Worm (Caenorhabditis elegans) whole organism, young adult: ENCODE measurements around the gene srd-50.
"Not testable (repeated sequence)": the region's sequence is repeated elsewhere in the genome, so short reads cannot be mapped to it uniquely, and the experiment has no call there.

Experiments
- B0035.1 ChIP-seq: sonication (generic microtip); optimal IDR thresholded peaks from 2 replicates; lab custom pipeline; 2016; ENCODE audit warnings: missing genetic modification characterization, mild to moderate bottlenecking, missing compliant biosample characterization, missing genotype, missing genetic modification reagents
- C06A6.2 ChIP-seq: fragments of 200-800 bp; sonication (Bioruptor generic); conservative IDR thresholded peaks from 2 replicates; pipeline ENCODE4 v1.3.6; 2022; ENCODE audit warnings: missing genetic modification characterization, missing compliant biosample characterization
- F23B12.7 ChIP-seq: sonication (generic microtip); optimal IDR thresholded peaks from 2 replicates; lab custom pipeline; 2017; ENCODE audit warnings: missing genetic modification characterization, mild to moderate bottlenecking, missing compliant biosample characterization, antibody characterized with exemption, moderate library complexity; ENCODE audit not compliant: insufficient read depth
- F52B5.7 ChIP-seq: sonication (generic microtip); optimal IDR thresholded peaks from 2 replicates; lab custom pipeline; 2016; ENCODE audit warnings: mild to moderate bottlenecking, missing genetic modification characterization, missing compliant biosample characterization
- T07F8.4 ChIP-seq: sonication (generic microtip); optimal IDR thresholded peaks from 2 replicates; lab custom pipeline; 2016; ENCODE audit warnings: mild to moderate bottlenecking, missing genetic modification characterization, moderate library complexity, missing compliant biosample characterization
- ZK185.1 ChIP-seq: sonication (generic microtip); optimal IDR thresholded peaks from 2 replicates; lab custom pipeline; 2016; ENCODE audit warnings: mild to moderate bottlenecking, missing genetic modification characterization, missing compliant biosample characterization; ENCODE audit not compliant: poor library complexity, severe bottlenecking
- aptf-3 ChIP-seq: fragments of 200-800 bp; sonication (Bioruptor generic); IDR thresholded peaks from 2 replicates; pipeline ENCODE4 v1.3.6; 2022; ENCODE audit warnings: missing genetic modification characterization, missing compliant biosample characterization
- atf-7 ChIP-seq: sonication (generic microtip); optimal IDR thresholded peaks from 2 replicates; lab custom pipeline; 2017; ENCODE audit warnings: mild to moderate bottlenecking, missing genetic modification characterization, missing compliant biosample characterization
- attf-5 ChIP-seq: fragments of 200-800 bp; sonication (Bioruptor generic); optimal IDR thresholded peaks from 2 replicates; lab custom pipeline; 2018; ENCODE audit warnings: mild to moderate bottlenecking, missing genetic modification characterization, missing compliant biosample characterization
- attf-6 ChIP-seq: fragments of 200-800 bp; sonication (Bioruptor generic); IDR thresholded peaks from 2 replicates; pipeline ENCODE4 v1.3.6; 2022; ENCODE audit warnings: missing genetic modification reagents, missing genetic modification characterization, missing compliant biosample characterization
- bed-2 ChIP-seq: fragments of 200-800 bp; sonication (Bioruptor generic); IDR thresholded peaks from 2 replicates; pipeline ENCODE4 v1.3.6; 2022; ENCODE audit warnings: missing genetic modification reagents, missing genetic modification characterization, missing compliant biosample characterization
- ccch-3 ChIP-seq: fragments of 200-800 bp; sonication (Bioruptor generic); optimal IDR thresholded peaks from 2 replicates; lab custom pipeline; 2018; ENCODE audit warnings: mild to moderate bottlenecking, missing genetic modification characterization, missing compliant biosample characterization
- cebp-1 ChIP-seq, 2 experiments: fragments of 200-800 bp in 1 of 2; sonication (Bioruptor generic) in 1 of 2; sonication (generic microtip) in 1 of 2; IDR thresholded peaks in 1 of 2; optimal IDR thresholded peaks in 1 of 2; 2 replicates each; pipeline versions ENCODE4 v1.3.6 to Lab custom; 2017 to 2022; ENCODE audit warnings: missing compliant biosample characterization in 2 of 2, missing genetic modification characterization in 2 of 2, mild to moderate bottlenecking in 1 of 2, missing genetic modification reagents in 1 of 2, moderate library complexity in 1 of 2
- ceh-79 ChIP-seq: sonication (generic microtip); optimal IDR thresholded peaks from 2 replicates; lab custom pipeline; 2017; ENCODE audit warnings: mild to moderate bottlenecking, missing genetic modification characterization, missing compliant biosample characterization
- ceh-91 ChIP-seq: fragments of 200-800 bp; sonication (Bioruptor generic); IDR thresholded peaks from 2 replicates; pipeline ENCODE4 v1.3.6; 2022; ENCODE audit warnings: missing genetic modification reagents, missing genetic modification characterization, missing compliant biosample characterization
- chd-7 ChIP-seq: sonication (generic microtip); optimal IDR thresholded peaks from 2 replicates; lab custom pipeline; 2016; ENCODE audit warnings: mild to moderate bottlenecking, missing genetic modification characterization, moderate library complexity, missing compliant biosample characterization
- die-1 ChIP-seq: sonication (generic microtip); optimal IDR thresholded peaks from 2 replicates; lab custom pipeline; 2016; ENCODE audit warnings: missing genotype, mild to moderate bottlenecking, missing genetic modification characterization, missing compliant biosample characterization
- dox-1 ChIP-seq: fragments of 200-800 bp; sonication (Bioruptor generic); IDR thresholded peaks from 2 replicates; pipeline ENCODE4 v1.3.6; 2022; ENCODE audit warnings: missing genetic modification reagents, missing genetic modification characterization, missing compliant biosample characterization
- efl-1 ChIP-seq: fragments of 150-350 bp; optimal IDR thresholded peaks from 2 replicates; lab custom pipeline; 2014; ENCODE audit warnings: missing biosample characterization, missing genetic modification reagents, missing genetic modification characterization
- egl-44 ChIP-seq: fragments of 200-800 bp; sonication (Bioruptor generic); IDR thresholded peaks from 2 replicates; pipeline ENCODE4 v1.3.6; 2022; ENCODE audit warnings: missing genetic modification reagents, missing genetic modification characterization, missing compliant biosample characterization
- fkh-3 ChIP-seq: sonication (generic microtip); optimal IDR thresholded peaks from 2 replicates; lab custom pipeline; 2016; ENCODE audit warnings: mild to moderate bottlenecking, missing genetic modification characterization, missing compliant biosample characterization
- him-1 ChIP-seq: sonication (generic microtip); optimal IDR thresholded peaks from 2 replicates; lab custom pipeline; 2016; ENCODE audit warnings: missing genotype, missing genetic modification reagents, missing genetic modification characterization, missing compliant biosample characterization
- let-526 ChIP-seq: fragments of 200-800 bp; sonication (Bioruptor generic); IDR thresholded peaks from 2 replicates; pipeline ENCODE4 v1.3.6; 2022; ENCODE audit warnings: missing genetic modification reagents, missing genetic modification characterization, missing compliant biosample characterization
- lin-40 ChIP-seq: sonication (generic microtip); optimal IDR thresholded peaks from 2 replicates; lab custom pipeline; 2016; ENCODE audit warnings: missing genetic modification characterization, mild to moderate bottlenecking, missing compliant biosample characterization, missing genotype, missing genetic modification reagents
- lin-54 ChIP-seq: fragments of 200-800 bp; sonication (Bioruptor generic); optimal IDR thresholded peaks from 2 replicates; lab custom pipeline; 2018; ENCODE audit warnings: mild to moderate bottlenecking, missing genetic modification characterization, missing compliant biosample characterization
- lsl-1 ChIP-seq: fragments of 200-800 bp; sonication (Bioruptor generic); optimal IDR thresholded peaks from 2 replicates; lab custom pipeline; 2018; ENCODE audit warnings: mild to moderate bottlenecking, missing genetic modification characterization, moderate library complexity, missing compliant biosample characterization
- lsy-27 ChIP-seq: sonication (generic microtip); optimal IDR thresholded peaks from 2 replicates; lab custom pipeline; 2017; ENCODE audit warnings: missing genetic modification characterization, mild to moderate bottlenecking, missing compliant biosample characterization, antibody characterized with exemption, missing genotype, borderline replicate concordance; ENCODE audit not compliant: insufficient read depth
- madf-3 ChIP-seq: fragments of 200-800 bp; sonication (Bioruptor generic); IDR thresholded peaks from 2 replicates; pipeline ENCODE4 v1.3.6; 2022; ENCODE audit warnings: missing genetic modification reagents, missing genetic modification characterization, missing compliant biosample characterization
- mes-4 ChIP-seq: sonication (generic microtip); optimal IDR thresholded peaks from 2 replicates; lab custom pipeline; 2016; ENCODE audit warnings: missing genotype, missing genetic modification characterization, missing compliant biosample characterization
- nhr-179 ChIP-seq: sonication (generic microtip); optimal IDR thresholded peaks from 2 replicates; lab custom pipeline; 2016; ENCODE audit warnings: mild to moderate bottlenecking, missing genetic modification characterization, missing compliant biosample characterization
- nhr-27 ChIP-seq: fragments of 200-800 bp; sonication (Bioruptor generic); optimal IDR thresholded peaks from 2 replicates; lab custom pipeline; 2018; ENCODE audit warnings: mild to moderate bottlenecking, missing genetic modification characterization, moderate library complexity, missing compliant biosample characterization
- nhr-90 ChIP-seq: sonication (generic microtip); optimal IDR thresholded peaks from 2 replicates; lab custom pipeline; 2016; ENCODE audit warnings: missing genotype, mild to moderate bottlenecking, missing genetic modification characterization, missing compliant biosample characterization
- pbrm-1 ChIP-seq: fragments of 200-800 bp; sonication (Bioruptor generic); IDR thresholded peaks from 2 replicates; pipeline ENCODE4 v1.3.6; 2022; ENCODE audit warnings: missing genetic modification reagents, missing genetic modification characterization, missing compliant biosample characterization
- rcor-1 ChIP-seq: fragments of 200-800 bp; sonication (Bioruptor generic); IDR thresholded peaks from 2 replicates; pipeline ENCODE4 v1.3.6; 2022; ENCODE audit warnings: missing genetic modification reagents, missing genetic modification characterization, missing compliant biosample characterization
- repo-1 ChIP-seq: sonication (generic microtip); optimal IDR thresholded peaks from 2 replicates; lab custom pipeline; 2017; ENCODE audit warnings: mild to moderate bottlenecking, missing genetic modification characterization, missing compliant biosample characterization
- sea-2 ChIP-seq: fragments of 200-800 bp; sonication (Bioruptor generic); IDR thresholded peaks from 2 replicates; pipeline ENCODE4 v1.3.6; 2022; ENCODE audit warnings: missing genetic modification characterization, missing compliant biosample characterization
- snpc-4 ChIP-seq, 5 experiments: fragments of 150-350 bp in 1 of 5; sonication (generic microtip) in 4 of 5; optimal IDR thresholded peaks; 2 replicates each; lab custom pipeline; 2014 to 2018; ENCODE audit warnings: missing genetic modification characterization in 5 of 5, missing biosample characterization in 3 of 5, antibody characterized with exemption in 2 of 5, mild to moderate bottlenecking in 2 of 5, missing compliant biosample characterization in 2 of 5, missing genotype in 2 of 5, moderate library complexity in 2 of 5, missing genetic modification reagents in 1 of 5
- somi-1 ChIP-seq: fragments of 200-800 bp; sonication (Bioruptor generic); optimal IDR thresholded peaks from 2 replicates; lab custom pipeline; 2018; ENCODE audit warnings: mild to moderate bottlenecking, missing genetic modification characterization, missing compliant biosample characterization
- tbx-9 ChIP-seq: sonication (generic microtip); optimal IDR thresholded peaks from 2 replicates; lab custom pipeline; 2016; ENCODE audit warnings: borderline replicate concordance, missing genetic modification characterization, inconsistent platforms, missing compliant biosample characterization
- unc-130 ChIP-seq: sonication (generic microtip); optimal IDR thresholded peaks from 2 replicates; lab custom pipeline; 2016; ENCODE audit warnings: missing genetic modification reagents, missing genetic modification characterization, missing compliant biosample characterization
- ztf-18 ChIP-seq: sonication (generic microtip); optimal IDR thresholded peaks from 2 replicates; lab custom pipeline; 2016; ENCODE audit warnings: missing genotype, mild to moderate bottlenecking, missing genetic modification characterization, missing compliant biosample characterization
- ztf-22 ChIP-seq: fragments of 200-800 bp; sonication (Bioruptor generic); optimal IDR thresholded peaks from 2 replicates; lab custom pipeline; 2018; ENCODE audit warnings: mild to moderate bottlenecking, missing genetic modification characterization, moderate library complexity, missing compliant biosample characterization
- ztf-25 ChIP-seq: fragments of 200-800 bp; sonication (Bioruptor generic); IDR thresholded peaks from 2 replicates; pipeline ENCODE4 v1.3.6; 2022; ENCODE audit warnings: missing genetic modification reagents, missing genetic modification characterization, missing compliant biosample characterization
- ztf-28 ChIP-seq: fragments of 200-800 bp; sonication (Bioruptor generic); IDR thresholded peaks from 2 replicates; pipeline ENCODE4 v1.3.6; 2022; ENCODE audit warnings: missing genetic modification reagents, missing genetic modification characterization, missing compliant biosample characterization

srd-50 gene

ce11 chrX:13451578-13451977 lies 30.0 kb downstream of the srd-50 start, which contains the start of gene F02D10.6:
Gene F02D10.6 (minus strand): TSS chrX:13451678.
- TF ChIP-seq efl-1 (GFP tag; lab: Kevin White, UChicago) (peak; percentile 14), ztf-22 (GFP tag; lab: Kevin White, UChicago) (no peak)

- TF ChIP-seq tbx-9 (tag; lab: Kevin White, UChicago) (peak; percentile 15), lsl-1 (peak; percentile 10), nhr-179 (peak; percentile 71), mes-4 (peak; percentile 81), nhr-90 (peak; percentile 92), C06A6.2 (GFP tag; lab: Robert Waterston, UW) (0 out of 2 replicates have a peak, but pooled peaks have one; percentile 21), ztf-18 (peak; percentile 76), aptf-3 (GFP tag; lab: Robert Waterston, UW) (0 out of 2 replicates have a peak, but pooled peaks have one; percentile 30), attf-6 (peak; percentile 50; the same call in 1 of the 2 replicates), lin-54 (GFP tag; lab: Kevin White, UChicago) (peak; percentile 52), F23B12.7 (tag; lab: Kevin White, UChicago) (peak; percentile 80), repo-1 (peak; percentile 85), egl-44 (GFP tag; lab: Robert Waterston, UW) (peak; percentile 89), ztf-25 (GFP tag; lab: Robert Waterston, UW) (0 out of 2 replicates have a peak, but pooled peaks have one; percentile 55), ztf-28 (0 out of 2 replicates have a peak, but pooled peaks have one; percentile 21), snpc-4 (GFP tag; optimal IDR thresholded peaks at IDR 0.05; lab: Kevin White, UChicago) (peak; percentile 66), snpc-4 (tag; optimal IDR thresholded peaks at IDR 0.05; lab: Kevin White, UChicago) (peak in 3 of 4 experiments; percentile 68 to 80 (median 80)), T07F8.4 (tag; lab: Kevin White, UChicago) (peak; percentile 75), ccch-3 (GFP tag; lab: Kevin White, UChicago) (peak; percentile 20), bed-2 (0 out of 2 replicates have a peak, but pooled peaks have one; percentile 7), ZK185.1 (tag; lab: Kevin White, UChicago) (peak; percentile 76), sea-2 (GFP tag; lab: Robert Waterston, UW) (peak; percentile 55; the same call in 1 of the 2 replicates), somi-1 (peak; percentile 84), die-1 (tag; lab: Kevin White, UChicago) (peak; percentile 95), fkh-3 (tag; lab: Kevin White, UChicago) (peak; percentile 72), him-1 (tag; lab: Kevin White, UChicago) (peak; percentile 96), dox-1 (peak; percentile 93; the same call in 1 of the 2 replicates), chd-7 (tag; lab: Kevin White, UChicago) (peak; percentile 89), nhr-27 (tag; lab: Kevin White, UChicago) (peak; percentile 51), ceh-79 (tag; lab: Kevin White, UChicago) (peak; percentile 19), let-526 (GFP tag; lab: Robert Waterston, UW) (peak; percentile 56; the same call in 1 of the 2 replicates), attf-5 (GFP tag; lab: Kevin White, UChicago) (peak; percentile 74), ceh-91 (GFP tag; lab: Robert Waterston, UW) (0 out of 2 replicates have a peak, but pooled peaks have one; percentile 37), F52B5.7 (tag; lab: Kevin White, UChicago) (peak; percentile 62), unc-130 (GFP tag; lab: Kevin White, UChicago) (peak; percentile 14), madf-3 (GFP tag; lab: Robert Waterston, UW) (0 out of 2 replicates have a peak, but pooled peaks have one; percentile 56), lsy-27 (peak; percentile 56), pbrm-1 (GFP tag; lab: Robert Waterston, UW) (peak; percentile 92), cebp-1 (GFP tag; IDR thresholded peaks at IDR 0.05; lab: Robert Waterston, UW) (peak; percentile 51), B0035.1 (tag; lab: Kevin White, UChicago) (peak; percentile 86), lin-40 (peak; percentile 87), atf-7 (tag; lab: Kevin White, UChicago) (peak; percentile 80), rcor-1 (peak; percentile 77)
- TF ChIP-seq cebp-1 (tag; optimal IDR thresholded peaks at IDR 0.05; lab: Kevin White, UChicago): not testable (repeated sequence)
These were observed 32.9 kb downstream of the srd-50 start for ce11 chrX:13448665-13449099.
